Fruit fly (Drosophila melanogaster): ENCODE results near the gene Gr66a.

Gene Gr66a

dm6 chr3L:8299224-8300130, 7.3 kb downstream of the Gr66a start, which contains the start of the genes Arl5 and CG13671 (continued):
- TF ChIP-seq pb (GFP tag; optimal IDR thresholded peaks at IDR 0.05), result peak; percentile 27
- no peak for TF ChIP-seq da (GFP tag; optimal IDR thresholded peaks at IDR 0.05)
- no peak for TF ChIP-seq CG5180 (GFP tag; optimal IDR thresholded peaks at IDR 0.05)
- TF ChIP-seq sens (GFP tag), result peak; percentile 95
- no peak for TF ChIP-seq CG31365 (tag; optimal IDR thresholded peaks at IDR 0.05)
- TF ChIP-seq Doc3 (GFP tag; IDR thresholded peaks at IDR 0.05; ENCODE audit: partially characterized antibody), result peak; percentile 83
- no peak for TF ChIP-seq CG2678 (tag; optimal IDR thresholded peaks at IDR 0.05)
- peak; percentile 82 for TF ChIP-seq az2 (GFP tag; optimal IDR thresholded peaks at IDR 0.05)
- TF ChIP-seq bbx (GFP tag; IDR thresholded peaks at IDR 0.05; ENCODE audit: partially characterized antibody), result peak; percentile 53
- peak; percentile 74 for TF ChIP-seq dysf (GFP tag; IDR thresholded peaks at IDR 0.05)
- TF ChIP-seq MTF-1 (GFP tag; optimal IDR thresholded peaks at IDR 0.05; ENCODE audit: borderline replicate concordance), result no peak
- peak; percentile 85 for TF ChIP-seq CG4360 (GFP tag; IDR thresholded peaks at IDR 0.05)
- no peak; the same call in 1 of the 2 replicates for TF ChIP-seq danr (GFP tag; IDR thresholded peaks at IDR 0.05)
- TF ChIP-seq CG6254 (GFP tag; optimal IDR thresholded peaks at IDR 0.05), result no peak
- peak; percentile 83 for TF ChIP-seq CG17328 (GFP tag; IDR thresholded peaks at IDR 0.05)
- TF ChIP-seq CG43689 (GFP tag; IDR thresholded peaks at IDR 0.05), result peak; percentile 41; the same call in 1 of the 2 replicates
- peak; percentile 75 for TF ChIP-seq CG8388 (GFP tag; optimal IDR thresholded peaks at IDR 0.05)
- TF ChIP-seq CG16815 (GFP tag; optimal IDR thresholded peaks at IDR 0.05), result peak; percentile 56
- peak; percentile 85 for TF ChIP-seq CG13287 (GFP tag; IDR thresholded peaks at IDR 0.05; ENCODE audit: partially characterized antibody)
- TF ChIP-seq CG10274 (GFP tag; optimal IDR thresholded peaks at IDR 0.05), result no peak
- TF ChIP-seq Usf (GFP tag; optimal IDR thresholded peaks at IDR 0.05), result peak; percentile 19
- TF ChIP-seq Camta (GFP tag; optimal IDR thresholded peaks at IDR 0.05), result peak; percentile 47
- TF ChIP-seq chif (GFP tag; optimal IDR thresholded peaks at IDR 0.05), result peak; percentile 60
- no peak for TF ChIP-seq br (optimal IDR thresholded peaks at IDR 0.05)
- peak; percentile 63 for TF ChIP-seq CG14667 (GFP tag; IDR thresholded peaks at IDR 0.05)
- no peak for TF ChIP-seq CG11398 (GFP tag; optimal IDR thresholded peaks at IDR 0.05)
- peak; percentile 89 for TF ChIP-seq Xrp1 (GFP tag; IDR thresholded peaks at IDR 0.05)
- TF ChIP-seq Atf3 (GFP tag; optimal IDR thresholded peaks at IDR 0.05), result peak; percentile 45
- TF ChIP-seq D19A (tag; optimal IDR thresholded peaks at IDR 0.05), result no peak
- TF ChIP-seq Ets97D (GFP tag; optimal IDR thresholded peaks at IDR 0.05), result peak; percentile 77
- TF ChIP-seq run (tag; optimal IDR thresholded peaks at IDR 0.05), result no peak
- peak; percentile 68 for TF ChIP-seq pho (GFP tag; optimal IDR thresholded peaks at IDR 0.05)
- peak; percentile 40; the same call in 1 of the 2 replicates for TF ChIP-seq CG32767 (GFP tag; IDR thresholded peaks at IDR 0.05)
- TF ChIP-seq bab2 (GFP tag; optimal IDR thresholded peaks at IDR 0.05), result peak; percentile 60
- TF ChIP-seq Hmx (GFP tag; optimal IDR thresholded peaks at IDR 0.05), result peak; percentile 25
- TF ChIP-seq Hr51 (GFP tag; optimal IDR thresholded peaks at IDR 0.05), result peak; percentile 68
- TF ChIP-seq CG6765 (GFP tag; optimal IDR thresholded peaks at IDR 0.05), result no peak
- TF ChIP-seq gt (GFP tag; IDR thresholded peaks at IDR 0.05), result no peak
- TF ChIP-seq crp (GFP tag; optimal IDR thresholded peaks at IDR 0.05), result peak in 1 of 2 experiments; percentile 89
- peak; percentile 67 for TF ChIP-seq Sin3A (optimal IDR thresholded peaks at IDR 0.05)
- TF ChIP-seq Hsf (GFP tag; optimal IDR thresholded peaks at IDR 0.05), result peak; percentile 69
- peak; percentile 76 for TF ChIP-seq CG15514 (GFP tag; optimal IDR thresholded peaks at IDR 0.05)
- peak; percentile 23; the same call in 1 of the 3 replicates for TF ChIP-seq CG7357 (GFP tag; IDR thresholded peaks at IDR 0.05)
- peak; percentile 27 for TF ChIP-seq mirr (GFP tag; optimal IDR thresholded peaks at IDR 0.05)
- peak; percentile 52 for TF ChIP-seq CG2129 (GFP tag; IDR thresholded peaks at IDR 0.05; ENCODE audit: partially characterized antibody)
- peak; percentile 27 for TF ChIP-seq CG7786 (GFP tag; optimal IDR thresholded peaks at IDR 0.05)
- TF ChIP-seq Hmr (GFP tag; optimal IDR thresholded peaks at IDR 0.05), result peak; percentile 75
- TF ChIP-seq CG5953 (GFP tag; IDR thresholded peaks at IDR 0.05), result no peak
- TF ChIP-seq CG12071 (GFP tag; optimal IDR thresholded peaks at IDR 0.05), result no peak
